Worm (Caenorhabditis elegans): Measurements from ENCODE around the gene srx-86.

srx-86 gene

DNA sequence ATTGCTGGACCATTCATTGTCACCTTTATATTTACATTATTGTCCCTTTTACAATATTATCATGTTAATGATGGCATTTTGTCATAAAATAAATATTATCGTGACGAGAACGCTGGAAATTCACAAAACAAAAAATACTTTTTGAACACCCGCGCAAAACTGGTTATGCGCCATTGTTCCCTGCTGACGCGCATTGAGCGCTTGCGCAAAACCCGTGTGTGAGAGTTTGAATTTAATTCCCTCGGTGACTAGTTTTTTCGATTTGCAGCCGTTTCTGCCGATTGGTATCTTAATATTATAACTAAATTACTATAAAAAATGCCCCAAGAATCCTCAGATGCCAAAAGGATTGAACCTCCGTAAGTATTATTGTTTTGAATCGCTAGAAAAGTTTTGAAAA lies 41.3 kb upstream of the srx-86 start, which contains the start of gene pafo-1 (continued):
- TF ChIP-seq jun-1 (tag; optimal IDR thresholded peaks at IDR 0.05) (peak; percentile 88), nhr-28 (tag; optimal IDR thresholded peaks at IDR 0.05) (no peak), zip-4 (GFP tag; optimal IDR thresholded peaks at IDR 0.05) (peak; percentile 80), nhr-12 (tag; optimal IDR thresholded peaks at IDR 0.05) (no peak), fkh-10 (GFP tag; optimal IDR thresholded peaks at IDR 0.05) (peak; percentile 71), lin-13 (GFP tag; optimal IDR thresholded peaks at IDR 0.05) (peak; percentile 87), lin-35 (GFP tag; optimal IDR thresholded peaks at IDR 0.05) (peak; percentile 99), snpc-4 (tag; optimal IDR thresholded peaks at IDR 0.05) (peak; percentile 83), pag-3 (tag; optimal IDR thresholded peaks at IDR 0.05; ENCODE audit: borderline replicate concordance, insufficient read depth) (peak; percentile 13), nhr-84 (tag; optimal IDR thresholded peaks at IDR 0.05) (no peak), ceh-8 (GFP tag; optimal IDR thresholded peaks at IDR 0.05) (peak; percentile 92), F16B12.6 (tag; optimal IDR thresholded peaks at IDR 0.05) (peak; percentile 67), lin-15B (tag; optimal IDR thresholded peaks at IDR 0.05) (peak; percentile 79), sptf-1 (tag; optimal IDR thresholded peaks at IDR 0.05) (no peak), dpl-1 (GFP tag; optimal IDR thresholded peaks at IDR 0.05) (peak; percentile 99), fos-1 (tag; optimal IDR thresholded peaks at IDR 0.05) (peak; percentile 84), unc-86 (tag; optimal IDR thresholded peaks at IDR 0.05) (peak; percentile 89), unc-98 (GFP tag; IDR thresholded peaks at IDR 0.05) (no peak), egl-13 (tag; optimal IDR thresholded peaks at IDR 0.05) (peak; percentile 77), isw-1 (GFP tag; IDR thresholded peaks at IDR 0.05) (peak; percentile 89), blmp-1 (tag; optimal IDR thresholded peaks at IDR 0.05) (peak; percentile 84), ets-5 (GFP tag; IDR thresholded peaks at IDR 0.05) (no peak), efl-3 (GFP tag; optimal IDR thresholded peaks at IDR 0.05) (peak; percentile 47), nhr-11 (tag; optimal IDR thresholded peaks at IDR 0.05) (peak; percentile 81), lsy-2 (tag; optimal IDR thresholded peaks at IDR 0.05) (peak; percentile 91 to 92), aha-1 (tag; optimal IDR thresholded peaks at IDR 0.05) (peak; percentile 56), ceh-82 (tag; optimal IDR thresholded peaks at IDR 0.05) (peak; percentile 80 to 93 (median 92)), lir-3 (tag; optimal IDR thresholded peaks at IDR 0.05; ENCODE audit: poor library complexity) (peak; percentile 68), xbp-1 (tag; optimal IDR thresholded peaks at IDR 0.05) (peak; percentile 90), egl-27 (tag; optimal IDR thresholded peaks at IDR 0.05) (peak in 1 of 2 experiments; percentile 43), grh-1 (GFP tag; IDR thresholded peaks at IDR 0.05) (peak; percentile 93), alr-1 (tag; optimal IDR thresholded peaks at IDR 0.05; ENCODE audit: borderline replicate concordance) (no peak), nhr-237 (tag; optimal IDR thresholded peaks at IDR 0.05) (peak; percentile 35), rnt-1 (tag; optimal IDR thresholded peaks at IDR 0.05) (peak; percentile 95), C16A3.4 (tag; optimal IDR thresholded peaks at IDR 0.05) (peak; percentile 82), C04F5.9 (tag; optimal IDR thresholded peaks at IDR 0.05) (peak; percentile 58), snu-23 (GFP tag; optimal IDR thresholded peaks at IDR 0.05) (peak; percentile 92), hpl-2 (GFP tag; optimal IDR thresholded peaks at IDR 0.05) (no peak), zag-1 (tag; optimal IDR thresholded peaks at IDR 0.05) (no peak), mep-1 (tag; optimal IDR thresholded peaks at IDR 0.05) (peak; percentile 95), sox-4 (tag; optimal IDR thresholded peaks at IDR 0.05) (peak; percentile 81), dsc-1 (tag; optimal IDR thresholded peaks at IDR 0.05) (peak; percentile 94), C34B4.2 (tag; optimal IDR thresholded peaks at IDR 0.05) (peak; percentile 5), swsn-7 (tag; optimal IDR thresholded peaks at IDR 0.05) (peak; percentile 90), fkh-4 (tag; optimal IDR thresholded peaks at IDR 0.05; ENCODE audit: borderline replicate concordance) (peak; percentile 28), Y116A8C.19 (tag; optimal IDR thresholded peaks at IDR 0.05; ENCODE audit: borderline replicate concordance) (no peak), elt-2 (tag; optimal IDR thresholded peaks at IDR 0.05) (peak; percentile 75), fkh-8 (tag; optimal IDR thresholded peaks at IDR 0.05) (peak; percentile 79)

Data from whole organism, L1 larva.